Worm (Caenorhabditis elegans) whole organism, L2 larva: ENCODE data around the gene T23E7.2.
A peak's percentile ranks its signal among the peaks of the same experiment; 100 is the strongest.

Experiments
- alr-1 ChIP-seq: fragments of 150-350 bp; optimal IDR thresholded peaks from 2 replicates; lab custom pipeline; 2014; ENCODE audit warnings: missing biosample characterization, missing genetic modification characterization
- ama-1 ChIP-seq: fragments of 150-350 bp; optimal IDR thresholded peaks from 2 replicates; lab custom pipeline; 2018; ENCODE audit warnings: inconsistent platforms
- blmp-1 ChIP-seq: sonication (generic microtip); optimal IDR thresholded peaks from 2 replicates; lab custom pipeline; 2017; ENCODE audit warnings: missing genetic modification characterization, mild to moderate bottlenecking, missing compliant biosample characterization, antibody characterized with exemption, moderate library complexity; ENCODE audit not compliant: insufficient read depth
- ceh-82 ChIP-seq: fragments of 150-350 bp; optimal IDR thresholded peaks from 2 replicates; lab custom pipeline; 2014; ENCODE audit warnings: missing biosample characterization, missing genetic modification characterization
- dmd-4 ChIP-seq: sonication (generic microtip); optimal IDR thresholded peaks from 2 replicates; lab custom pipeline; 2017; ENCODE audit warnings: missing biosample characterization, missing genetic modification characterization
- elt-1 ChIP-seq: fragments of 150-350 bp; optimal IDR thresholded peaks from 2 replicates; lab custom pipeline; 2014; ENCODE audit warnings: missing biosample characterization, missing genetic modification characterization
- elt-3 ChIP-seq: sonication (generic microtip); optimal IDR thresholded peaks from 2 replicates; lab custom pipeline; 2017; ENCODE audit warnings: missing biosample characterization, missing genetic modification characterization
- lin-39 ChIP-seq: fragments of 150-350 bp; optimal IDR thresholded peaks from 2 replicates; lab custom pipeline; 2014; ENCODE audit warnings: missing biosample characterization, missing genetic modification reagents, missing genetic modification characterization
- nhr-23 ChIP-seq: fragments of 150-350 bp; optimal IDR thresholded peaks from 2 replicates; lab custom pipeline; 2014; ENCODE audit warnings: missing biosample characterization, missing genetic modification reagents, missing genetic modification characterization
- peb-1 ChIP-seq: fragments of 150-350 bp; optimal IDR thresholded peaks from 2 replicates; lab custom pipeline; 2014; ENCODE audit warnings: missing biosample characterization, missing genetic modification characterization
- skn-1 ChIP-seq: sonication (generic microtip); optimal IDR thresholded peaks from 2 replicates; lab custom pipeline; 2017; ENCODE audit warnings: missing biosample characterization, missing genetic modification characterization
- sma-9 ChIP-seq, 2 experiments: fragments of 150-350 bp in 1 of 2; sonication (generic microtip) in 1 of 2; optimal IDR thresholded peaks; 2 replicates each; lab custom pipeline; 2014 to 2016; ENCODE audit warnings: missing genetic modification characterization in 2 of 2, mild to moderate bottlenecking in 1 of 2, missing biosample characterization in 1 of 2, missing compliant biosample characterization in 1 of 2, missing genetic modification reagents in 1 of 2, moderate library complexity in 1 of 2
- snpc-4 ChIP-seq: fragments of 150-350 bp; optimal IDR thresholded peaks from 2 replicates; lab custom pipeline; 2014; ENCODE audit warnings: missing biosample characterization, missing genetic modification characterization
- unc-62 ChIP-seq: fragments of 150-350 bp; optimal IDR thresholded peaks from 2 replicates; lab custom pipeline; 2014; ENCODE audit warnings: missing biosample characterization, missing genetic modification reagents, missing genetic modification characterization

DNA sequence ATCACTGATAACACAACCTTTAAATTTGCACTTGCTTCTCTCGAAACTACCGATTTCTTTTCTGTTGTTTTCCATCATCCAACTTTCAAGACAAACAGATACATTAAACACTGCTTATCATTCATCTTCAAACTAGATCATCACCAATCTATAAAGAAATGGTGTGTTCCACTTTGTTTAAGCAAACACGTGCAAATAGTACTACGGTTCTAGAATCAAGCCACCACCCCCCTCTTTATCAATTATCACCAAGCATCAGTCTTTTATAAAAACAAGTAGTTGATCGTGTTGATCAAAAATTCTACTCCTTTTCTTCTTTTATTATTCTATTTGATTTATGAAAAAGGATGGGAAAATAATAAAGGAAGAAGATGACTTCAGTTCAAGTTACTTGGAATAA, 32.4 kb upstream of the T23E7.2 start:
- TF ChIP-seq elt-3 (tag; lab: Kevin White, UChicago) = no peak
- no peak for TF ChIP-seq lin-39 (tag; lab: Kevin White, UChicago)
- TF ChIP-seq alr-1 (tag; lab: Kevin White, UChicago) = no peak
- TF ChIP-seq elt-1 (tag; lab: Kevin White, UChicago) = no peak
- no peak for TF ChIP-seq unc-62 (GFP tag; lab: Kevin White, UChicago)
- TF ChIP-seq sma-9 (GFP tag; optimal IDR thresholded peaks at IDR 0.05; lab: Kevin White, UChicago) = peak; percentile 80
- TF ChIP-seq sma-9 (tag; optimal IDR thresholded peaks at IDR 0.05; lab: Kevin White, UChicago) = no peak
- TF ChIP-seq skn-1 (tag; lab: Kevin White, UChicago) = no peak
- TF ChIP-seq nhr-23 = no peak
- TF ChIP-seq peb-1 = no peak
- peak; percentile 36 for TF ChIP-seq blmp-1
- TF ChIP-seq ceh-82 (tag; lab: Kevin White, UChicago) = no peak
- no peak for TF ChIP-seq ama-1 (lab: Kevin White, UChicago)
- TF ChIP-seq snpc-4 = no peak
- no peak for TF ChIP-seq dmd-4 (tag; lab: Kevin White, UChicago)
